Worm (Caenorhabditis elegans) whole organism, mixed stage, embryonic: ENCODE measurements around the gene nhr-263.

Source experiments
- M03D4.4 ChIP-seq: sonication (generic microtip); optimal IDR thresholded peaks from 2 replicates; lab custom pipeline; 2017; ENCODE audit warnings: mild to moderate bottlenecking, missing genetic modification characterization, missing compliant biosample characterization
- bed-3 ChIP-seq: fragments of 200-800 bp; sonication (Bioruptor generic); optimal IDR thresholded peaks from 3 replicates; lab custom pipeline; 2018; ENCODE audit warnings: mild to moderate bottlenecking, missing genetic modification characterization, moderate library complexity, missing compliant biosample characterization
- ceh-39 ChIP-seq: fragments of 150-350 bp; optimal IDR thresholded peaks from 2 replicates; lab custom pipeline; 2014; ENCODE audit warnings: missing biosample characterization, missing genetic modification characterization
- ceh-83 ChIP-seq: fragments of 200-800 bp; sonication (Bioruptor generic); optimal IDR thresholded peaks from 2 replicates; lab custom pipeline; 2018; ENCODE audit warnings: mild to moderate bottlenecking, missing genetic modification characterization, missing compliant biosample characterization
- ces-1 ChIP-seq: fragments of 150-350 bp; optimal IDR thresholded peaks from 2 replicates; lab custom pipeline; 2014; ENCODE audit warnings: missing biosample characterization, missing genetic modification reagents, missing genetic modification characterization
- cnd-1 ChIP-seq: fragments of 200-800 bp; sonication (Bioruptor generic); optimal IDR thresholded peaks from 2 replicates; lab custom pipeline; 2018; ENCODE audit warnings: mild to moderate bottlenecking, missing genetic modification characterization, missing compliant biosample characterization
- drap-1 ChIP-seq: fragments of 200-800 bp; sonication (Bioruptor generic); optimal IDR thresholded peaks from 3 replicates; lab custom pipeline; 2018; ENCODE audit warnings: mild to moderate bottlenecking, missing genetic modification characterization, missing compliant biosample characterization
- elt-1 ChIP-seq: sonication (generic microtip); optimal IDR thresholded peaks from 2 replicates; lab custom pipeline; 2017; ENCODE audit warnings: missing genetic modification characterization, mild to moderate bottlenecking, missing compliant biosample characterization, antibody characterized with exemption, moderate library complexity, borderline replicate concordance; ENCODE audit not compliant: insufficient read depth
- elt-3 ChIP-seq: fragments of 150-350 bp; optimal IDR thresholded peaks from 2 replicates; lab custom pipeline; 2014; ENCODE audit warnings: missing biosample characterization, missing genetic modification characterization
- flh-1 ChIP-seq: fragments of 200-800 bp; sonication (Bioruptor generic); optimal IDR thresholded peaks from 2 replicates; lab custom pipeline; 2018; ENCODE audit warnings: mild to moderate bottlenecking, missing genetic modification characterization, moderate library complexity, missing compliant biosample characterization
- lin-32 ChIP-seq: fragments of 200-800 bp; sonication (Bioruptor generic); optimal IDR thresholded peaks from 2 replicates; lab custom pipeline; 2018; ENCODE audit warnings: mild to moderate bottlenecking, missing genetic modification characterization, missing compliant biosample characterization
- lsy-2 ChIP-seq: fragments of 150-350 bp; optimal IDR thresholded peaks from 2 replicates; lab custom pipeline; 2014; ENCODE audit warnings: missing biosample characterization, missing genetic modification characterization
- mab-5 ChIP-seq: fragments of 150-350 bp; optimal IDR thresholded peaks from 2 replicates; lab custom pipeline; 2014; ENCODE audit warnings: missing biosample characterization, missing genetic modification characterization
- mep-1 ChIP-seq: fragments of 150-350 bp; optimal IDR thresholded peaks from 2 replicates; lab custom pipeline; 2017; ENCODE audit warnings: missing biosample characterization, missing genetic modification reagents, missing genetic modification characterization, inconsistent platforms
- mls-2 ChIP-seq: sonication (generic microtip); optimal IDR thresholded peaks from 2 replicates; lab custom pipeline; 2016; ENCODE audit warnings: mild to moderate bottlenecking, missing genetic modification characterization, moderate library complexity, missing compliant biosample characterization
- nhr-12 ChIP-seq: fragments of 150-350 bp; optimal IDR thresholded peaks from 2 replicates; lab custom pipeline; 2014; ENCODE audit warnings: missing biosample characterization, missing genetic modification characterization
- nhr-2 ChIP-seq: fragments of 150-350 bp; optimal IDR thresholded peaks from 2 replicates; lab custom pipeline; 2014; ENCODE audit warnings: missing biosample characterization, missing genetic modification characterization
- nhr-237 ChIP-seq: fragments of 150-350 bp; optimal IDR thresholded peaks from 2 replicates; lab custom pipeline; 2014; ENCODE audit warnings: missing biosample characterization, missing genetic modification characterization
- nhr-28 ChIP-seq: fragments of 150-350 bp; optimal IDR thresholded peaks from 2 replicates; lab custom pipeline; 2014; ENCODE audit warnings: missing biosample characterization, missing genetic modification characterization
- nhr-76 ChIP-seq: sonication (generic microtip); optimal IDR thresholded peaks from 2 replicates; lab custom pipeline; 2017; ENCODE audit warnings: missing biosample characterization, missing genetic modification characterization
- sem-2 ChIP-seq: fragments of 200-800 bp; sonication (Bioruptor generic); optimal IDR thresholded peaks from 2 replicates; lab custom pipeline; 2018; ENCODE audit warnings: mild to moderate bottlenecking, missing genetic modification characterization, missing compliant biosample characterization
- sptf-1 ChIP-seq: sonication (generic microtip); optimal IDR thresholded peaks from 2 replicates; lab custom pipeline; 2017; ENCODE audit warnings: mild to moderate bottlenecking, missing genetic modification characterization, moderate library complexity, missing compliant biosample characterization
- unc-120 ChIP-seq: sonication (generic microtip); optimal IDR thresholded peaks from 2 replicates; lab custom pipeline; 2017; ENCODE audit warnings: missing genetic modification characterization, missing compliant biosample characterization; ENCODE audit not compliant: poor library complexity, severe bottlenecking
- unc-39 ChIP-seq: fragments of 150-350 bp; optimal IDR thresholded peaks from 2 replicates; lab custom pipeline; 2014; ENCODE audit warnings: missing biosample characterization, missing genetic modification characterization
- unc-62 ChIP-seq: fragments of 150-350 bp; optimal IDR thresholded peaks from 2 replicates; lab custom pipeline; 2014; ENCODE audit warnings: missing biosample characterization, missing genetic modification reagents, missing genetic modification characterization
- zip-8 ChIP-seq: fragments of 150-350 bp; optimal IDR thresholded peaks from 2 replicates; lab custom pipeline; 2014; ENCODE audit warnings: missing biosample characterization, missing genetic modification characterization
- ztf-11 ChIP-seq: fragments of 150-350 bp; optimal IDR thresholded peaks from 2 replicates; lab custom pipeline; 2014; ENCODE audit warnings: missing biosample characterization, missing genetic modification characterization

nhr-263 gene

DNA sequence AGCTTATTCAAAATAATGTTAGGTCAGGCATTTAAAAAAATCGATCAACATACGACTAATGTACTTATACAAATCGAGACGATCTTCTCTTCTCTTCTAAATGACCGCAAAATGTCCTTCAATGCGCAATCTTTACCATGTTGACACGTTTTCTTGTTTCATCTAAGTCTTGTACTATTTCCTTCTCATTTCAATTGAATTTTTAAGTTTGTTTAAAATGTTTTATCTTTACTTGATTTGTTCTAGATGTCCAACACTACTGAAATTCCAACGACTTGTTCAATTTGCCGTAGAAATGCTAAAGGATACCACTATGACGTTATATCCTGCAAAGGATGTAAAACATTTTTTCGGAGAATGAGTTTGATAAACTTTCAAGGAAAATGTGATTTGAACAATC, at the start of gene nhr-263, which contains the start of gene nhr-148:
TSS of gene nhr-263 (minus strand) at position 101 of the 400 bp plus-strand sequence.
TSS of gene nhr-148 (plus strand) at position 215 of the 400 bp plus-strand sequence.
- TF ChIP-seq ces-1 (GFP tag; lab: Kevin White, UChicago) (no peak), elt-1 (tag; lab: Kevin White, UChicago) (no peak)

DNA sequence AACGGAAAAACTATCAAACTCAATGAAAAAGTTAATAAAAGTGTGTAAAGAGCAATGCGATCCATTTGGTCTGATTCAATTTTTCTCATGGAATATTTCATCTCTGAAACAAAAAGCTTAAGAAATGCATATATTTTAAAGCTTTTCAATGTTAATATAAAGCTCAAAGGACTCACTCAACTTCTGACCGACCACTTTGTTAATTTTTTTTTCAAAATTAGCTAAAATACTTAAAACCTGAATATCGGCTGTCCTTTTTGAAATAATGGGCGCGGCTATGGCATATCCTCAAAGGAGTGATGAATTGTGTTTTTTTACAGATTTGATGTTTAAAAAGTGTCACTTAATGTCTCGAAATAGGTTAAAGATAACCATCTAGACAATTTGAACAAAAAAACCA, 47.9 kb upstream of the nhr-263 start, which contains the start of gene C02H6.1:
TSS of gene C02H6.1 (minus strand) at position 101 of the 400 bp plus-strand sequence.
- TF ChIP-seq sem-2: no peak
- TF ChIP-seq unc-62 (GFP tag; lab: Kevin White, UChicago): no peak
- no peak for TF ChIP-seq M03D4.4
- no peak for TF ChIP-seq ztf-11 (tag; lab: Kevin White, UChicago)
- TF ChIP-seq ceh-83 (GFP tag; lab: Kevin White, UChicago): no peak
- no peak for TF ChIP-seq nhr-2 (tag; lab: Kevin White, UChicago)
- no peak for TF ChIP-seq cnd-1 (tag; lab: Kevin White, UChicago)
- no peak for TF ChIP-seq zip-8 (tag; lab: Kevin White, UChicago)
- TF ChIP-seq, all 35 proteins: peak for 0

DNA sequence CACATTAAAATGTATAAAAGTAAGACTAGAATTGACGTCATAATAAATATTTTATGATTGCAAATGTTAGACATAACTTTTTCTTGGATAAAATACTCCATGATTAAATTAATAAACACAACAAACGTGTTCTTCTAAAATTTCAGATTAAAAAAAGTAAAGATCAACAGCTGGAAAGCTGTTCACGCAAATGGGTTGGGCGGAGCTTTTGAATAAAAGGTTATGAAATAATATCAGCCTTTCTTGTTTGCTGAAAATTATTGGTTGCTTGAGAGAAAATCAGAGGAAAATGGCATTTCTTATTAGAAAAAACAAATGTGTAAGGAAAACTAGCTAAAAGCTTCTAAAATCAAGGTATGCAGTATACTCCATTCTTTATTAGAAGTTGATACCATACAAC, 45.9 kb upstream of the nhr-263 start, which contains the start of gene C02H6.3:
TSS of gene C02H6.3 (minus strand) at position 101 of the 400 bp plus-strand sequence.
- TF ChIP-seq sem-2 (no peak), mab-5 (tag; lab: Kevin White, UChicago) (no peak)

DNA sequence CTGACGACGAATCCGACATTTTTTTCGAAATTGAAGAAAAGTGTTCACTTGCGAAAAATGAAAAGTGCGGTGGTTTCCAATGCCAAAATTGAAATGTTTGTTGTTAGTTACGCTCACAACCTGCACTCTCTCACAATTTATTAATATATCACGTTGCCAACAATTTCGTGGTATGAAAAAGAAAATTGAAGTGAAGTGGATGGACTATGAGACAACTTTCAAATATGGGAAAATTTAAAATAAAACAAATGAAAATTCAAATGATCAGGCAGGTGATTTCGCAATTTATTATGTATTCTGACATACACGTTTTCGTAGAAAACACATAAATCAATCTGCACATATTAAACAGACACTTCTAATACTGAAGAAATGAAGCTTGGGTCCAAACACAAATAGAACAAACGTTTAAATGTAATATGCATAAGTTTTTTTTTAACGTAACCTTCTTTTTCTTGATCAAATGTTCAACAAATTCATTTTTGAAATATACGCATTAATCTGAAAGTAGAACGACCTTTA, 44.3 kb upstream of the nhr-263 start, which contains the start of gene srp-6:
TSS of gene srp-6 (minus strand) at position 51 of the 522 bp plus-strand sequence.
- TF ChIP-seq nhr-28 (tag; lab: Kevin White, UChicago) (no peak), lin-32 (GFP tag; lab: Kevin White, UChicago) (no peak), sptf-1 (tag; lab: Kevin White, UChicago) (no peak), nhr-2 (tag; lab: Kevin White, UChicago) (no peak), mab-5 (tag; lab: Kevin White, UChicago) (no peak), mls-2 (tag; lab: Kevin White, UChicago) (no peak), lsy-2 (tag; lab: Kevin White, UChicago) (no peak), M03D4.4 (no peak), elt-1 (tag; lab: Kevin White, UChicago) (no peak), nhr-12 (tag; lab: Kevin White, UChicago) (no peak), elt-3 (tag; lab: Kevin White, UChicago) (no peak), ceh-39 (no peak), unc-39 (tag; lab: Kevin White, UChicago) (no peak), unc-120 (tag; lab: Kevin White, UChicago) (no peak)

DNA sequence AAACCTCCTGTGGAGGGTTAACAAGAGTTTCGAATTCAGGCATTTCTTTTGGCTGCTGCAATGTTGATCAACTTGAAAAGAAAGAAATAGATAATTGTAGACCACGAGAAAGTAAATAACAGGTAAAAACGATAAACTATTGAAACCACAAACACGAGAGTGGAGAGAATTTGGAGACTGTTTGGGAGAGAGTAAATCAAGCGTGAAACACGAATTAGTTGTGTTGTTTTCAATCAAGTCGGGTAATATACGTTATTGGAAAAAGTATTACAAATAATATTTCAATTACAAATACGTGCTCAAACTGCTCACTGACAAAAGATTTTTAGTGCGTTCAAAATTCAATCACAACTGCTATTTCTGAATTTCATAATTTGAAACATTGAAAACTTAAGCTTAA, 39.2 kb upstream of the nhr-263 start, which contains the start of gene C03G6.17:
TSS of gene C03G6.17 (minus strand) at position 101 of the 400 bp plus-strand sequence.
- TF ChIP-seq flh-1 (GFP tag; lab: Kevin White, UChicago) (no peak), drap-1 (no peak), zip-8 (tag; lab: Kevin White, UChicago) (no peak), mep-1 (tag; lab: Kevin White, UChicago) (no peak), mls-2 (tag; lab: Kevin White, UChicago) (no peak), ces-1 (GFP tag; lab: Kevin White, UChicago) (no peak), nhr-28 (tag; lab: Kevin White, UChicago) (no peak), unc-62 (GFP tag; lab: Kevin White, UChicago) (no peak), lsy-2 (tag; lab: Kevin White, UChicago) (no peak), bed-3 (GFP tag; lab: Kevin White, UChicago) (no peak), unc-120 (tag; lab: Kevin White, UChicago) (no peak), nhr-237 (tag; lab: Kevin White, UChicago) (no peak), nhr-12 (tag; lab: Kevin White, UChicago) (no peak), ceh-83 (GFP tag; lab: Kevin White, UChicago) (no peak), nhr-76 (tag; lab: Kevin White, UChicago) (no peak), ceh-39 (no peak), unc-39 (tag; lab: Kevin White, UChicago) (no peak), elt-1 (tag; lab: Kevin White, UChicago) (no peak), mab-5 (tag; lab: Kevin White, UChicago) (no peak)
